Fruit fly (Drosophila melanogaster): ENCODE results near the gene PIG-B.
A peak's percentile ranks its signal among the peaks of the same experiment; 100 is the strongest.

DNA sequence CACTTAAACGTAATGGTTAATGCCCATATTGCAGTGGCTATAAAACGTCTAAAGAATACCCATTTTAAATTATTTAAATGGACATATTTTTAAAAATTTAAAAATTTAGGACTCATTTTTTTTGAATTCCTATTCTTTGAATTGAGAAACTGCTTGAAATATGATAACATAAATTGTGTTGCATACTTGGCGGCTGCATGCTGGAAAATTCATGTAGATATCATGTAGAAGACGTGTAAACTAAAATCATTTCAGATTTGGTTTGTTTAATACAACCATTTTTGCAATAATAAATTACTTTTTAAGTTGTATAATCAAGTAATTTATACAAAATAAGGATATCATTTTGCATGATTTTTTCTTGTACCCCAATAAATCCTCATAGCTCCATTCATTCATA lies 44.4 kb upstream of the PIG-B start:
- TF ChIP-seq CG8159 (tag; optimal IDR thresholded peaks at IDR 0.05) (no peak), Snoo (tag; optimal IDR thresholded peaks at IDR 0.05) (no peak), Ets98B (GFP tag; IDR thresholded peaks at IDR 0.05) (no peak), Pif1B (GFP tag; optimal IDR thresholded peaks at IDR 0.05) (no peak), D1 (tag; optimal IDR thresholded peaks at IDR 0.05) (peak; percentile 12), CG12605 (GFP tag; IDR thresholded peaks at IDR 0.05) (no peak), rn (GFP tag; IDR thresholded peaks at IDR 0.05) (no peak), CG32121 (GFP tag; IDR thresholded peaks at IDR 0.05) (no peak), CG4496 (GFP tag; IDR thresholded peaks at IDR 0.05) (no peak), fd96Ca (GFP tag; IDR thresholded peaks at IDR 0.05) (no peak), CG13204 (GFP tag; optimal IDR thresholded peaks at IDR 0.05) (no peak), EcR (GFP tag; optimal IDR thresholded peaks at IDR 0.05) (no peak)
